Fruit fly (Drosophila melanogaster): Measurements from ENCODE around the gene NK7.1.

dm6 chr3R:14363172-14363571 is 9.6 kb downstream of the NK7.1 start:
- TF ChIP-seq CG8478 (optimal IDR thresholded peaks at IDR 0.05) (no peak), CTCF (optimal IDR thresholded peaks at IDR 0.05) (no peak)
